Worm (Caenorhabditis elegans) whole organism, late embryonic: ENCODE measurements around the gene C05E11.7.

ENCODE experiments used
- C08G9.2 ChIP-seq: sonication (generic microtip); optimal IDR thresholded peaks from 2 replicates; lab custom pipeline; 2016; ENCODE audit warnings: mild to moderate bottlenecking, missing genetic modification characterization, moderate library complexity, missing compliant biosample characterization
- C38D4.7 ChIP-seq: fragments of 200-800 bp; sonication (Bioruptor generic); optimal IDR thresholded peaks from 2 replicates; lab custom pipeline; 2018; ENCODE audit warnings: mild to moderate bottlenecking, missing genetic modification characterization, moderate library complexity, missing compliant biosample characterization
- K02D7.2 ChIP-seq: sonication (generic microtip); optimal IDR thresholded peaks from 2 replicates; lab custom pipeline; 2017; ENCODE audit warnings: mild to moderate bottlenecking, missing genetic modification characterization, missing compliant biosample characterization
- K09A11.1 ChIP-seq: sonication (generic microtip); optimal IDR thresholded peaks from 2 replicates; lab custom pipeline; 2017; ENCODE audit warnings: antibody characterized with exemption, mild to moderate bottlenecking, missing genetic modification characterization, missing compliant biosample characterization; ENCODE audit not compliant: insufficient read depth
- ahr-1 ChIP-seq: sonication (generic microtip); optimal IDR thresholded peaks from 2 replicates; lab custom pipeline; 2016; ENCODE audit warnings: missing genetic modification characterization, missing compliant biosample characterization
- ama-1 ChIP-seq: fragments of 150-350 bp; optimal IDR thresholded peaks from 2 replicates; lab custom pipeline; 2014
- ceh-18 ChIP-seq: sonication (generic microtip); optimal IDR thresholded peaks from 2 replicates; lab custom pipeline; 2016; ENCODE audit warnings: missing genetic modification characterization, missing compliant biosample characterization
- ceh-19 ChIP-seq: fragments of 200-800 bp; sonication (Bioruptor generic); optimal IDR thresholded peaks from 2 replicates; lab custom pipeline; 2018; ENCODE audit warnings: mild to moderate bottlenecking, missing genetic modification characterization, missing compliant biosample characterization
- ceh-2 ChIP-seq: sonication (generic microtip); optimal IDR thresholded peaks from 2 replicates; lab custom pipeline; 2016; ENCODE audit warnings: missing genotype, missing genetic modification characterization, missing compliant biosample characterization
- ceh-24 ChIP-seq: sonication (generic microtip); optimal IDR thresholded peaks from 2 replicates; lab custom pipeline; 2016; ENCODE audit warnings: mild to moderate bottlenecking, missing genetic modification characterization, missing compliant biosample characterization
- ceh-31 ChIP-seq: sonication (generic microtip); optimal IDR thresholded peaks from 2 replicates; lab custom pipeline; 2016; ENCODE audit warnings: missing genetic modification characterization, missing compliant biosample characterization
- ceh-34 ChIP-seq: sonication (generic microtip); optimal IDR thresholded peaks from 2 replicates; lab custom pipeline; 2016; ENCODE audit warnings: mild to moderate bottlenecking, missing genetic modification characterization, missing compliant biosample characterization
- ceh-45 ChIP-seq: fragments of 200-800 bp; sonication (Bioruptor generic); IDR thresholded peaks from 2 replicates; pipeline ENCODE4 v1.3.6; 2022; ENCODE audit warnings: missing genetic modification reagents, missing genetic modification characterization, missing compliant biosample characterization
- ceh-48 ChIP-seq: sonication (generic microtip); optimal IDR thresholded peaks from 2 replicates; lab custom pipeline; 2016; ENCODE audit warnings: missing genetic modification characterization, inconsistent platforms, missing compliant biosample characterization
- che-1 ChIP-seq: sonication (generic microtip); optimal IDR thresholded peaks from 2 replicates; lab custom pipeline; 2016; ENCODE audit warnings: mild to moderate bottlenecking, missing genetic modification characterization, missing compliant biosample characterization
- fkh-6 ChIP-seq: sonication (generic microtip); optimal IDR thresholded peaks from 2 replicates; lab custom pipeline; 2016; ENCODE audit warnings: missing genetic modification characterization, missing compliant biosample characterization
- gmeb-2 ChIP-seq: sonication (generic microtip); optimal IDR thresholded peaks from 2 replicates; lab custom pipeline; 2016; ENCODE audit warnings: missing genetic modification characterization, inconsistent platforms, missing compliant biosample characterization
- hlh-13 ChIP-seq: fragments of 200-800 bp; sonication (Bioruptor generic); optimal IDR thresholded peaks from 2 replicates; lab custom pipeline; 2018; ENCODE audit warnings: mild to moderate bottlenecking, missing genetic modification characterization, missing compliant biosample characterization
- hlh-15 ChIP-seq: sonication (generic microtip); optimal IDR thresholded peaks from 2 replicates; lab custom pipeline; 2016; ENCODE audit warnings: missing genetic modification characterization, missing compliant biosample characterization
- hlh-30 ChIP-seq: sonication (generic microtip); optimal IDR thresholded peaks from 2 replicates; lab custom pipeline; 2017; ENCODE audit warnings: antibody characterized with exemption, missing genetic modification characterization, missing compliant biosample characterization; ENCODE audit not compliant: insufficient read depth
- hlh-6 ChIP-seq: sonication (generic microtip); optimal IDR thresholded peaks from 2 replicates; lab custom pipeline; 2016; ENCODE audit warnings: missing genotype, missing genetic modification characterization, missing compliant biosample characterization
- lin-11 ChIP-seq: fragments of 200-800 bp; sonication (Bioruptor generic); optimal IDR thresholded peaks from 2 replicates; lab custom pipeline; 2018; ENCODE audit warnings: mild to moderate bottlenecking, missing genetic modification characterization, missing compliant biosample characterization
- mec-3 ChIP-seq: sonication (generic microtip); optimal IDR thresholded peaks from 2 replicates; lab custom pipeline; 2016; ENCODE audit warnings: borderline replicate concordance, missing genetic modification characterization, missing compliant biosample characterization
- nhr-11 ChIP-seq: fragments of 150-350 bp; optimal IDR thresholded peaks from 2 replicates; lab custom pipeline; 2014; ENCODE audit warnings: missing biosample characterization, missing genetic modification characterization
- nhr-232 ChIP-seq: sonication (generic microtip); optimal IDR thresholded peaks from 2 replicates; lab custom pipeline; 2016; ENCODE audit warnings: missing genetic modification characterization, missing compliant biosample characterization
- odd-2 ChIP-seq: sonication (generic microtip); optimal IDR thresholded peaks from 2 replicates; lab custom pipeline; 2017; ENCODE audit warnings: antibody characterized with exemption, mild to moderate bottlenecking, missing genetic modification characterization, missing compliant biosample characterization
- pag-3 ChIP-seq: sonication (generic microtip); optimal IDR thresholded peaks from 2 replicates; lab custom pipeline; 2016; ENCODE audit warnings: missing compliant biosample characterization, missing genetic modification characterization, borderline replicate concordance
- pat-9 ChIP-seq: fragments of 200-800 bp; sonication (Bioruptor generic); optimal IDR thresholded peaks from 2 replicates; lab custom pipeline; 2018; ENCODE audit warnings: mild to moderate bottlenecking, missing genetic modification characterization, moderate library complexity, missing compliant biosample characterization
- pax-1 ChIP-seq: fragments of 150-350 bp; optimal IDR thresholded peaks from 2 replicates; lab custom pipeline; 2014; ENCODE audit warnings: missing biosample characterization, missing genetic modification characterization
- pha-2 ChIP-seq: sonication (generic microtip); optimal IDR thresholded peaks from 2 replicates; lab custom pipeline; 2017; ENCODE audit warnings: mild to moderate bottlenecking, missing genetic modification characterization, missing compliant biosample characterization
- sox-2 ChIP-seq: fragments of 200-800 bp; sonication (Bioruptor generic); IDR thresholded peaks from 2 replicates; pipeline ENCODE4 v1.3.6; 2022; ENCODE audit warnings: missing genetic modification reagents, missing genetic modification characterization, missing compliant biosample characterization
- syd-9 ChIP-seq: sonication (generic microtip); optimal IDR thresholded peaks from 2 replicates; lab custom pipeline; 2016; ENCODE audit warnings: mild to moderate bottlenecking, missing genetic modification characterization, moderate library complexity, missing compliant biosample characterization
- tbx-2 ChIP-seq: sonication (generic microtip); optimal IDR thresholded peaks from 2 replicates; lab custom pipeline; 2016; ENCODE audit warnings: missing genetic modification characterization, missing compliant biosample characterization
- ttx-3 ChIP-seq: sonication (generic microtip); optimal IDR thresholded peaks from 2 replicates; lab custom pipeline; 2016; ENCODE audit warnings: missing genetic modification reagents, missing genetic modification characterization, missing compliant biosample characterization
- unc-3 ChIP-seq, 2 experiments: fragments of 200-800 bp in 1 of 2; sonication (Bioruptor generic) in 1 of 2; sonication (generic microtip) in 1 of 2; conservative IDR thresholded peaks in 1 of 2; optimal IDR thresholded peaks in 1 of 2; 2 replicates each; pipeline versions ENCODE4 v1.3.6 to Lab custom; 2016 to 2022; ENCODE audit warnings: missing compliant biosample characterization in 2 of 2, missing genetic modification characterization in 2 of 2, missing genetic modification reagents in 1 of 2
- unc-42 ChIP-seq: sonication (generic microtip); optimal IDR thresholded peaks from 2 replicates; lab custom pipeline; 2016; ENCODE audit warnings: missing genotype, missing genetic modification characterization, missing compliant biosample characterization
- unc-55 ChIP-seq: sonication (generic microtip); optimal IDR thresholded peaks from 2 replicates; lab custom pipeline; 2017; ENCODE audit warnings: missing biosample characterization, missing genetic modification reagents, missing genetic modification characterization
- ztf-16 ChIP-seq: sonication (generic microtip); optimal IDR thresholded peaks from 2 replicates; lab custom pipeline; 2017; ENCODE audit warnings: missing genetic modification characterization, missing compliant biosample characterization

C05E11.7 gene

DNA sequence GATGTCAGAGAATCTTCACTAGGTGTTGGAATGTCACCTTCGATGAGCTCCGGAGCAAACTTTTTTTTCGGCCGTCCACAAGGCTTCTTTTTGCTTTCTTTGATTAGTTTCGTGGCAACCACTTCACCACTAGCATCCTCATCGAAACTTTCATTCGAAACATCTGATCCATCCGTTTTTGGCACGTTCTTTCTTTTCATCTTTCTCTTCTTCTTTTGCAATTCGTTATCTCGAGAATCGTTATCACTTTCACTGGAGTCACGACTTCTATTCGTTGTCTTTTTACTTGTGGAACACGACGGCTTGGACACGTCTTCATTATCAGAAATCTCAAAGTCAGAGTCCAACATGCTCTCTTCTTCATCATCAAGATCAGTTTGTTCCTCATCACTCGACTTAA is 18.7 kb upstream of the C05E11.7 start:
- TF ChIP-seq pax-1 (no peak), ceh-24 (tag; lab: Kevin White, UChicago) (no peak), hlh-30 (tag; lab: Kevin White, UChicago) (no peak), nhr-232 (tag; lab: Kevin White, UChicago) (no peak), gmeb-2 (tag; lab: Kevin White, UChicago) (no peak), C38D4.7 (GFP tag; lab: Kevin White, UChicago) (no peak), unc-42 (tag; lab: Kevin White, UChicago) (no peak), ttx-3 (tag; lab: Kevin White, UChicago) (no peak), syd-9 (tag; lab: Kevin White, UChicago) (no peak), mec-3 (no peak), tbx-2 (tag; lab: Kevin White, UChicago) (no peak), pag-3 (tag; lab: Kevin White, UChicago) (no peak), ceh-19 (GFP tag; lab: Kevin White, UChicago) (no peak), C08G9.2 (tag; lab: Kevin White, UChicago) (no peak)

- TF ChIP-seq hlh-13 (GFP tag; lab: Kevin White, UChicago) = no peak
- no peak for TF ChIP-seq K02D7.2 (tag; lab: Kevin White, UChicago)
- TF ChIP-seq fkh-6 (tag; lab: Kevin White, UChicago) = no peak
- no peak for TF ChIP-seq ahr-1 (tag; lab: Kevin White, UChicago)
- no peak for TF ChIP-seq unc-55 (GFP tag; lab: Kevin White, UChicago)
- TF ChIP-seq sox-2 (GFP tag; lab: Robert Waterston, UW) = no peak
- TF ChIP-seq ceh-31 = no peak
- TF ChIP-seq, all 69 proteins: peak for 0
Observed at ce11 chrX:4600987-4601386, 15.5 kb upstream of the C05E11.7 start.

- TF ChIP-seq unc-42 (tag; lab: Kevin White, UChicago) (no peak), ceh-34 (no peak), hlh-30 (tag; lab: Kevin White, UChicago) (no peak), nhr-11 (tag; lab: Kevin White, UChicago) (no peak), ceh-2 (tag; lab: Kevin White, UChicago) (no peak), ama-1 (lab: Kevin White, UChicago) (no peak), K09A11.1 (tag; lab: Kevin White, UChicago) (no peak), pat-9 (tag; lab: Kevin White, UChicago) (no peak), ttx-3 (tag; lab: Kevin White, UChicago) (no peak), pag-3 (tag; lab: Kevin White, UChicago) (no peak), hlh-15 (tag; lab: Kevin White, UChicago) (no peak), ceh-18 (tag; lab: Kevin White, UChicago) (no peak), unc-3 (GFP tag; conservative IDR thresholded peaks at IDR 0.05; lab: Robert Waterston, UW) (no peak), unc-3 (tag; optimal IDR thresholded peaks at IDR 0.05; lab: Kevin White, UChicago) (no peak), K02D7.2 (tag; lab: Kevin White, UChicago) (no peak), unc-55 (GFP tag; lab: Kevin White, UChicago) (no peak), tbx-2 (tag; lab: Kevin White, UChicago) (no peak), odd-2 (tag; lab: Kevin White, UChicago) (no peak)
Observed at ce11 chrX:4599526-4599925, 14.0 kb upstream of the C05E11.7 start.

ce11 chrX:4597419-4597818 is 11.9 kb upstream of the C05E11.7 start:
- TF ChIP-seq ztf-16 (tag; lab: Kevin White, UChicago) (no peak), lin-11 (tag; lab: Kevin White, UChicago) (no peak), nhr-232 (tag; lab: Kevin White, UChicago) (no peak), ceh-45 (no peak), ceh-34 (no peak), sox-2 (GFP tag; lab: Robert Waterston, UW) (no peak), pat-9 (tag; lab: Kevin White, UChicago) (no peak), ceh-48 (tag; lab: Kevin White, UChicago) (no peak), ama-1 (lab: Kevin White, UChicago) (no peak), che-1 (no peak), unc-42 (tag; lab: Kevin White, UChicago) (no peak), pha-2 (tag; lab: Kevin White, UChicago) (no peak), hlh-6 (tag; lab: Kevin White, UChicago) (no peak), C08G9.2 (tag; lab: Kevin White, UChicago) (no peak)
- TF ChIP-seq, all 69 proteins: peak for 0
